Worm (Caenorhabditis elegans) whole organism, L4 larva: ENCODE results near the gene Y82E9BR.3.

Source experiments
- aha-1 ChIP-seq: fragments of 150-350 bp; peaks from one replicate; lab custom pipeline; 2014; ENCODE audit warnings: missing biosample characterization, missing genetic modification characterization
- ama-1 ChIP-seq: fragments of 150-350 bp; optimal IDR thresholded peaks from 2 replicates; lab custom pipeline; 2014; ENCODE audit warnings: inconsistent platforms, mixed read lengths
- lin-15B ChIP-seq: fragments of 150-350 bp; sonication (generic microtip); optimal IDR thresholded peaks from 3 replicates; lab custom pipeline; 2014; ENCODE audit warnings: missing biosample characterization, missing genetic modification characterization
- unc-62 ChIP-seq, 3 experiments: fragments of 150-350 bp in 1 of 3; sonication (generic microtip); optimal IDR thresholded peaks in 2 of 3; peaks in 1 of 3; 1 replicate in 1 of 3; 2 replicates in 2 of 3; lab custom pipeline; 2014 to 2017; ENCODE audit warnings: missing biosample characterization in 3 of 3, missing genetic modification characterization in 3 of 3, missing genetic modification reagents in 3 of 3, missing genotype in 1 of 3

- no peak for TF ChIP-seq lin-15B
- no peak for TF ChIP-seq ama-1
- TF ChIP-seq unc-62 (GFP tag; optimal IDR thresholded peaks at IDR 0.05 in 1 of 2; lab: Kevin White, UChicago): no peak
- TF ChIP-seq unc-62 (tag; optimal IDR thresholded peaks at IDR 0.05; lab: Kevin White, UChicago): no peak
- TF ChIP-seq aha-1 (tag; lab: Kevin White, UChicago): no peak
Measured at ce11 chrIII:1372563-1372962, 46.4 kb upstream of the Y82E9BR.3 start.
